Worm (Caenorhabditis elegans): ENCODE measurements around the gene M04C3.1.

Gene M04C3.1

DNA sequence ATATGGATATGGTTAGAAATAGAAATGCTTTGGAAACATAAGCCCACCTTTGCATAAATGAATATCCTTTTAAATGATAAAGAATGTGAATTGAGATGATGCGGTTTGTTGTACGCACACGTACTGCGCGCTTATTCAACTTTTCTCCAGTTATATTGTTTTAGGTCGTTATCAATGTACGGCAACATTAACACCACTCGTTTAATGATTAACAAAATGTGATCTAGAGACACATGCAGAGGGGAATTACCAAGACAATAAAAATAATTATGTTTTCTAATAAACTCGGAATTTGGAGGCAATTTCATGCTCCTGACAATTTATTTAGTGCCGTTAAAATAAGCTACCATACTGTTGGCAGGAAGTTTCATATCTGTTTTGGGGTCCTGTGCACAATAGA, at the start of gene M04C3.1:
M04C3.1 (minus strand) TSS at position 164 of the 400 bp plus-strand sequence.
- TF ChIP-seq ceh-36 (tag; optimal IDR thresholded peaks at IDR 0.05) (no peak), aly-1 (tag; optimal IDR thresholded peaks at IDR 0.05) (no peak), hmg-4 (GFP tag; optimal IDR thresholded peaks at IDR 0.05) (no peak), B0310.2 (tag; optimal IDR thresholded peaks at IDR 0.05) (no peak), flt-1 (GFP tag; IDR thresholded peaks at IDR 0.05) (no peak), hnd-1 (tag; optimal IDR thresholded peaks at IDR 0.05) (no peak), ets-7 (tag; optimal IDR thresholded peaks at IDR 0.05) (no peak), pes-1 (GFP tag; IDR thresholded peaks at IDR 0.05) (no peak), ama-1 (optimal IDR thresholded peaks at IDR 0.05) (no peak), hmbx-1 (tag; optimal IDR thresholded peaks at IDR 0.05) (no peak), sea-1 (GFP tag; conservative IDR thresholded peaks at IDR 0.05) (no peak)

ce11 chrV:19495145-19495544, 49.7 kb upstream of the M04C3.1 start:
- TF ChIP-seq hnd-1 (tag; optimal IDR thresholded peaks at IDR 0.05) (no peak), hmg-4 (GFP tag; optimal IDR thresholded peaks at IDR 0.05) (no peak), ama-1 (optimal IDR thresholded peaks at IDR 0.05) (no peak), F13C5.2 (tag; optimal IDR thresholded peaks at IDR 0.05) (no peak), ceh-13 (GFP tag; optimal IDR thresholded peaks at IDR 0.05) (no peak), ceh-36 (tag; optimal IDR thresholded peaks at IDR 0.05) (no peak), sea-1 (GFP tag; conservative IDR thresholded peaks at IDR 0.05) (no peak), B0310.2 (tag; optimal IDR thresholded peaks at IDR 0.05) (no peak), aly-1 (tag; optimal IDR thresholded peaks at IDR 0.05) (no peak), ets-7 (tag; optimal IDR thresholded peaks at IDR 0.05) (no peak), tbx-11 (GFP tag; IDR thresholded peaks at IDR 0.05) (no peak), hmbx-1 (tag; optimal IDR thresholded peaks at IDR 0.05) (no peak), flt-1 (GFP tag; IDR thresholded peaks at IDR 0.05) (no peak)

DNA sequence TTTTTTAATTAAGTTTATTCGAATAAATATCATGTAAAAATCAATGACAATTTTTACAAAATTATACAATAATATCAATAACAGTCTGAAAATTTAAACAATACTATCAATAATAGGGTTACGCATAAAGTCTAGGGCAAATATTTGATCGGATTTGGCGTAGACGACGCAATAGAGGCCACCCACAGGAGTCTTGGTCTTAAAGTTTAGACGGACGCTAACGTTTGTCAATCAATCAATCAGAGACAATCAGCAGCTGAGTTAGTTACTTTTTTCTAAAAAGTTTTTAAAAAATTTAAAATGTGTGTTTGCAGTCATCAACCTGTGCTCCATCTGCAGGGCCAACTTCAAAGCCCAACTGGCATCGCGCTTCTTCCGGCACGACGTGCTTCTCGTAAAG, 45.9 kb upstream of the M04C3.1 start, which contains the start of gene Y43F8B.29:
Y43F8B.29 (plus strand) TSS at position 301 of the 400 bp plus-strand sequence.
- TF ChIP-seq ceh-36 (tag; optimal IDR thresholded peaks at IDR 0.05) (no peak), hmbx-1 (tag; optimal IDR thresholded peaks at IDR 0.05) (no peak)

ce11 chrV:19490461-19490860, 45.1 kb upstream of the M04C3.1 start, which contains the start of gene Y43F8B.7:
TSS of gene Y43F8B.7 (plus strand) at chrV:19490761.
- TF ChIP-seq ama-1 (optimal IDR thresholded peaks at IDR 0.05) (no peak), pes-1 (GFP tag; IDR thresholded peaks at IDR 0.05) (no peak), sea-1 (GFP tag; conservative IDR thresholded peaks at IDR 0.05) (no peak), hmg-4 (GFP tag; optimal IDR thresholded peaks at IDR 0.05) (no peak), tra-4 (tag; optimal IDR thresholded peaks at IDR 0.05) (no peak), ceh-13 (GFP tag; optimal IDR thresholded peaks at IDR 0.05) (no peak), tbx-11 (GFP tag; IDR thresholded peaks at IDR 0.05) (no peak)

DNA sequence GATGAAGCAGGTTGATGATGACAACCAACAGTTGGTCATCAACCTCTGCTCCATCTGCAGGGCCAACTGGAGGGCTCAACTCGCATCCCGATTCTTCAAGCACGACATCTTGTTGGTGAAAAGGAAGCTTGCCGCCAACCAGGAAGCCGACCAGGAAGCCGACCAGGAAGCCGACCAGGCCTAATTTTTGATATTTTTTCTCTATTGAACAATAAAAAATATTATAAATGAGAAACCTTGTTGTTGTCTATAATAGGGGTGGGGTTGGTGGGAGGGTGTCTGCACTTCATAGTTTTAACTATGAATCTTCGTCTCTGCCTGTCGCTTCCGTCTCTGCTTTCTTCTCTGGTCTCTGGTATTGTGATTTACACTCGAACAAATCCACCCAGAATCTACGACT, 40.3 kb upstream of the M04C3.1 start, which contains the start of gene Y43F8B.18:
Y43F8B.18 (plus strand) TSS at position 301 of the 400 bp plus-strand sequence.
- TF ChIP-seq hmbx-1 (tag; optimal IDR thresholded peaks at IDR 0.05) = no peak

DNA sequence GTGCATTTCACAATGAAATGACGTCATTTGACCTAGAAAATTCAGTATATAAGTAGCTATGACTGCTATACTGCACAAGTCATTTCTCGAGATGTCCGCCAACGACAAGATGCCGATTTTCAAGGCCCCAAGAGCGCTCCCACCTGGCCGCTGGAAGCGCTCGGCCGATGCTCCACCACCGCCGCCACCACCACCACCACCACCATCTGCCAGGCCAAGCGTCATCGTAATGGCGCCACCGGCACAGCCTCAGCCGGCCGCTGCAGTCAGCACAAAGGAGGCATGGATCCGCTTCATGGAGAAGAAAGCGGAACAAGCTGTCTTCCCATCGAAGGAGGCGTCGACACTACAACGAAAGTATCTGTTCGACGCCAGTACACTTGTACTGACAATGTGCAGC, 39.9 kb upstream of the M04C3.1 start, which contains the start of gene Y43F8B.28:
Y43F8B.28 (plus strand) TSS at position 59 of the 400 bp plus-strand sequence.
- TF ChIP-seq ama-1 (optimal IDR thresholded peaks at IDR 0.05) (no peak), aly-1 (tag; optimal IDR thresholded peaks at IDR 0.05) (no peak), scrt-1 (GFP tag; IDR thresholded peaks at IDR 0.05) (no peak), tra-4 (tag; optimal IDR thresholded peaks at IDR 0.05) (no peak)

DNA sequence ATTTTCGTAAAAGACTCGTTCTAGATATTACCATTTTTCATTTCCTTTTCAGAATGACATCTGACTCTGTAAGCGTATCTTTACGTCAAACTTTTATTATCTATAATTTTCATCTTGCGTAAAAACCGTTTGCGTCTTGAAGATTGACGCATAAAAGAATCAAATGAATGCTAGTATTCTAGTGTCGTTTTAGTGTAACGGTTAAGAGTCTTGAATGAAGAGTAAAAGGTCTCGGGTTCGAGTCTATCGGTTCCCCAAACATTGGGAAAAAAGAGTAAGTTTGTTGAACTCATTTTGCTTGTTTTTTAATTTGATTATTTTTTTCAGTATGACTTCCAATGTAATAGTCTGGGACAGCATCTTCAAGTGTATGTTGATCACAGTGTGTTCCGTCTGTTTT, 39.1 kb upstream of the M04C3.1 start, which contains the start of gene Y43F8B.17:
Y43F8B.17 (plus strand) TSS at position 215 of the 400 bp plus-strand sequence.
- TF ChIP-seq aly-1 (tag; optimal IDR thresholded peaks at IDR 0.05) (no peak), F13C5.2 (tag; optimal IDR thresholded peaks at IDR 0.05) (no peak), hmbx-1 (tag; optimal IDR thresholded peaks at IDR 0.05) (no peak), tbx-37 (GFP tag; conservative IDR thresholded peaks at IDR 0.05) (no peak), sea-1 (GFP tag; conservative IDR thresholded peaks at IDR 0.05) (no peak), ceh-13 (GFP tag; optimal IDR thresholded peaks at IDR 0.05) (no peak), scrt-1 (GFP tag; IDR thresholded peaks at IDR 0.05) (no peak), ama-1 (optimal IDR thresholded peaks at IDR 0.05) (no peak), ceh-36 (tag; optimal IDR thresholded peaks at IDR 0.05) (no peak), flt-1 (GFP tag; IDR thresholded peaks at IDR 0.05) (no peak), ets-7 (tag; optimal IDR thresholded peaks at IDR 0.05) (no peak), B0310.2 (tag; optimal IDR thresholded peaks at IDR 0.05) (no peak), pes-1 (GFP tag; IDR thresholded peaks at IDR 0.05) (no peak), hmg-4 (GFP tag; optimal IDR thresholded peaks at IDR 0.05) (no peak), tbx-11 (GFP tag; IDR thresholded peaks at IDR 0.05) (no peak), hnd-1 (tag; optimal IDR thresholded peaks at IDR 0.05) (no peak), tra-4 (tag; optimal IDR thresholded peaks at IDR 0.05) (no peak)

DNA sequence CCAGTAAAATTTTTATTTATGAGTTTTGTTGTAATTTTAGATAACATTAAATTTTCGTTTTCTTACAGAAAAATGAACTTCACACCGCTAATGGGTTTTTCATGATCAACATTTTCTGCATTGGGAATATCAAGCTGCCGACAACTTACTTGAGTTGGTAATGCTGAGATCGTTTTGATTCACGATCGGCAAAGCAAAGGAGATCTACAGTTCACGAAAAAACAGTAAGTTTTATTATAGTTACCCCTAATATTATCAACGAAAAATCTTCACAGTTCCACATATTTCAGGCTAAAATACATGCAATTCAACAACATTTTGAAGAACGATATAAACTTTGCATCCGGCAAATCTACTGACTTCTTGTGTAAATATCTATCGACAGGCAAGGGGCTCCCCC, 37.1 kb upstream of the M04C3.1 start, which contains the start of gene Y43F8B.22:
Y43F8B.22 (plus strand) TSS at position 301 of the 400 bp plus-strand sequence.
- no peak for TF ChIP-seq hmg-4 (GFP tag; optimal IDR thresholded peaks at IDR 0.05)
- no peak for TF ChIP-seq aly-1 (tag; optimal IDR thresholded peaks at IDR 0.05)

DNA sequence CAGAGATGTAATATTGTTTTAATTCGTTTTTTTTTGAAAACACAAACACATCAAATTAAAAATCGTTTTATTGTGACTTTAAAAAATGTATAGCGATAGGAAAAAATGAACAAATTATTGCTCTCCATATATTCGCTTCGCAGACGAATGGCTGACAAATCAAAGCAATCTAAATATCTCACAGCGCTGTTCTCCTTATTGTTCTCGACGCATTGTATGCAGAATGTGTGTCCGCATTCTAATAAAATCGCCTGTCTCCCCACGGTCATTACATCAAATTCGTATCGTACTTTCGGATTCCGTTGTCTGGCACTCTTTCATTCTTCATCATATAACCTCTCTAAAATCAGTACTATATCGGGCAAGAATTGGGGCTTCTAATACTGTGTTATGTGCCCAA, 32.4 kb upstream of the M04C3.1 start, which contains the start of gene Y43F8B.9:
Y43F8B.9 (plus strand) TSS at position 301 of the 400 bp plus-strand sequence.
- no peak for TF ChIP-seq flt-1 (GFP tag; IDR thresholded peaks at IDR 0.05)
- no peak for TF ChIP-seq hmbx-1 (tag; optimal IDR thresholded peaks at IDR 0.05)
- no peak for TF ChIP-seq tra-4 (tag; optimal IDR thresholded peaks at IDR 0.05)
- TF ChIP-seq hmg-4 (GFP tag; optimal IDR thresholded peaks at IDR 0.05) = no peak
- no peak for TF ChIP-seq scrt-1 (GFP tag; IDR thresholded peaks at IDR 0.05)
- TF ChIP-seq pes-1 (GFP tag; IDR thresholded peaks at IDR 0.05) = no peak
- no peak for TF ChIP-seq ama-1 (optimal IDR thresholded peaks at IDR 0.05)
- TF ChIP-seq aly-1 (tag; optimal IDR thresholded peaks at IDR 0.05) = no peak
- no peak for TF ChIP-seq B0310.2 (tag; optimal IDR thresholded peaks at IDR 0.05)
- no peak for TF ChIP-seq ceh-13 (GFP tag; optimal IDR thresholded peaks at IDR 0.05)
- no peak for TF ChIP-seq tbx-11 (GFP tag; IDR thresholded peaks at IDR 0.05)
- TF ChIP-seq sea-1 (GFP tag; conservative IDR thresholded peaks at IDR 0.05) = no peak
- no peak for TF ChIP-seq ets-7 (tag; optimal IDR thresholded peaks at IDR 0.05)
- no peak for TF ChIP-seq F13C5.2 (tag; optimal IDR thresholded peaks at IDR 0.05)
- no peak for TF ChIP-seq tbx-37 (GFP tag; conservative IDR thresholded peaks at IDR 0.05)
- TF ChIP-seq hnd-1 (tag; optimal IDR thresholded peaks at IDR 0.05) = no peak
- TF ChIP-seq ceh-36 (tag; optimal IDR thresholded peaks at IDR 0.05) = no peak
